Worm (Caenorhabditis elegans) whole organism, L1 larva: ENCODE measurements around the gene coa-3.

Experiments
- C16A3.4 ChIP-seq: fragments of 150-350 bp; optimal IDR thresholded peaks from 2 replicates; lab custom pipeline; 2014; ENCODE audit warnings: missing biosample characterization, missing genetic modification characterization
- C34B4.2 ChIP-seq: sonication (generic microtip); optimal IDR thresholded peaks from 2 replicates; lab custom pipeline; 2017; ENCODE audit warnings: mild to moderate bottlenecking, missing genetic modification characterization, missing compliant biosample characterization
- F16B12.6 ChIP-seq: fragments of 150-350 bp; optimal IDR thresholded peaks from 2 replicates; lab custom pipeline; 2014; ENCODE audit warnings: missing biosample characterization, missing genetic modification characterization
- Y116A8C.19 ChIP-seq: sonication (generic microtip); optimal IDR thresholded peaks from 2 replicates; lab custom pipeline; 2016; ENCODE audit warnings: missing compliant biosample characterization, missing genetic modification characterization, borderline replicate concordance
- aly-2 ChIP-seq: fragments of 150-350 bp; optimal IDR thresholded peaks from 2 replicates; lab custom pipeline; 2014; ENCODE audit warnings: missing biosample characterization, missing genetic modification characterization
- ceh-63 ChIP-seq: fragments of 200-800 bp; sonication (Bioruptor generic); optimal IDR thresholded peaks from 2 replicates; lab custom pipeline; 2018; ENCODE audit warnings: mild to moderate bottlenecking, missing genetic modification characterization, missing compliant biosample characterization
- ceh-8 ChIP-seq: fragments of 200-800 bp; sonication (Bioruptor generic); optimal IDR thresholded peaks from 2 replicates; lab custom pipeline; 2018; ENCODE audit warnings: mild to moderate bottlenecking, missing genetic modification characterization, moderate library complexity, missing compliant biosample characterization
- ceh-90 ChIP-seq: sonication (generic microtip); optimal IDR thresholded peaks from 2 replicates; lab custom pipeline; 2016; ENCODE audit warnings: missing genetic modification characterization, missing compliant biosample characterization
- ces-1 ChIP-seq: fragments of 150-350 bp; optimal IDR thresholded peaks from 2 replicates; lab custom pipeline; 2014; ENCODE audit warnings: missing biosample characterization, missing genetic modification reagents, missing genetic modification characterization
- dpl-1 ChIP-seq, 3 experiments: fragments of 150-350 bp in 2 of 3; sonication (generic microtip) in 1 of 3; optimal IDR thresholded peaks; 2 replicates each; lab custom pipeline; 2014 to 2017; ENCODE audit warnings: missing biosample characterization in 3 of 3, missing genetic modification characterization in 3 of 3, missing genetic modification reagents in 3 of 3
- efl-1 ChIP-seq, 4 experiments: fragments of 150-350 bp; optimal IDR thresholded peaks in 3 of 4; peaks in 1 of 4; 1 replicate in 1 of 4; 2 replicates in 3 of 4; lab custom pipeline; 2014; ENCODE audit warnings: missing biosample characterization in 2 of 4, missing genetic modification characterization in 2 of 4, missing genetic modification reagents in 2 of 4
- efl-3 ChIP-seq: fragments of 200-800 bp; sonication (Bioruptor generic); optimal IDR thresholded peaks from 2 replicates; lab custom pipeline; 2018; ENCODE audit warnings: mild to moderate bottlenecking, missing genetic modification characterization, missing compliant biosample characterization
- elt-2 ChIP-seq: sonication (generic microtip); optimal IDR thresholded peaks from 2 replicates; lab custom pipeline; 2016; ENCODE audit warnings: missing genetic modification characterization, mild to moderate bottlenecking, inconsistent platforms, missing compliant biosample characterization, missing genetic modification reagents
- elt-3 ChIP-seq, 6 experiments: fragments of 150-350 bp in 1 of 6; sonication (generic microtip); optimal IDR thresholded peaks; 2 replicates each; lab custom pipeline; 2017 to 2018; ENCODE audit warnings: missing biosample characterization in 6 of 6, missing genetic modification characterization in 6 of 6, inconsistent platforms in 1 of 6
- ets-5 ChIP-seq: fragments of 200-800 bp; sonication (Bioruptor generic); IDR thresholded peaks from 2 replicates; pipeline ENCODE4 v1.3.6; 2022; ENCODE audit warnings: missing genetic modification characterization, missing compliant biosample characterization
- fkh-10 ChIP-seq: sonication (generic microtip); optimal IDR thresholded peaks from 2 replicates; lab custom pipeline; 2017; ENCODE audit warnings: missing biosample characterization, missing genetic modification reagents, missing genetic modification characterization
- fkh-4 ChIP-seq: sonication (generic microtip); optimal IDR thresholded peaks from 2 replicates; lab custom pipeline; 2016; ENCODE audit warnings: missing compliant biosample characterization, missing genetic modification characterization, borderline replicate concordance
- fos-1 ChIP-seq: fragments of 150-350 bp; optimal IDR thresholded peaks from 2 replicates; lab custom pipeline; 2014; ENCODE audit warnings: missing biosample characterization, missing genetic modification characterization
- grh-1 ChIP-seq: fragments of 200-800 bp; sonication (Bioruptor generic); IDR thresholded peaks from 2 replicates; pipeline ENCODE4 v1.3.6; 2022; ENCODE audit warnings: missing genetic modification reagents, missing genetic modification characterization, missing compliant biosample characterization
- hlh-17 ChIP-seq: fragments of 200-800 bp; sonication (Bioruptor generic); optimal IDR thresholded peaks from 2 replicates; lab custom pipeline; 2018; ENCODE audit warnings: missing genetic modification characterization, mild to moderate bottlenecking, missing compliant biosample characterization, moderate library complexity, borderline replicate concordance
- irx-1 ChIP-seq: sonication (generic microtip); optimal IDR thresholded peaks from 2 replicates; lab custom pipeline; 2016; ENCODE audit warnings: missing genetic modification characterization, missing compliant biosample characterization
- isw-1 ChIP-seq: fragments of 200-800 bp; sonication (Bioruptor generic); IDR thresholded peaks from 2 replicates; pipeline ENCODE4 v1.3.6; 2022; ENCODE audit warnings: missing genetic modification characterization, missing compliant biosample characterization
- jun-1 ChIP-seq: fragments of 150-350 bp; optimal IDR thresholded peaks from 2 replicates; lab custom pipeline; 2014; ENCODE audit warnings: missing biosample characterization, missing genetic modification reagents, missing genetic modification characterization
- lin-14 ChIP-seq: fragments of 200-800 bp; sonication (Bioruptor generic); optimal IDR thresholded peaks from 2 replicates; lab custom pipeline; 2018; ENCODE audit warnings: mild to moderate bottlenecking, missing genetic modification characterization, moderate library complexity, missing compliant biosample characterization
- lin-15B ChIP-seq: fragments of 150-350 bp; sonication (generic microtip); optimal IDR thresholded peaks from 3 replicates; lab custom pipeline; 2014; ENCODE audit warnings: missing biosample characterization, missing genetic modification characterization
- mab-9 ChIP-seq: fragments of 200-800 bp; sonication (Bioruptor generic); IDR thresholded peaks from 2 replicates; pipeline ENCODE4 v1.3.6; 2022; ENCODE audit warnings: missing genetic modification reagents, missing genetic modification characterization, missing compliant biosample characterization
- mdl-1 ChIP-seq, 2 experiments: fragments of 150-350 bp; optimal IDR thresholded peaks; 2 replicates each; lab custom pipeline; 2014 to 2017; ENCODE audit warnings: missing biosample characterization in 2 of 2, missing genetic modification characterization in 2 of 2, inconsistent platforms in 1 of 2
- mep-1 ChIP-seq: fragments of 150-350 bp; optimal IDR thresholded peaks from 2 replicates; lab custom pipeline; 2014; ENCODE audit warnings: missing biosample characterization, missing genetic modification characterization
- nhr-11 ChIP-seq: fragments of 150-350 bp; optimal IDR thresholded peaks from 2 replicates; lab custom pipeline; 2014; ENCODE audit warnings: missing biosample characterization, missing genetic modification characterization
- nhr-12 ChIP-seq: sonication (generic microtip); optimal IDR thresholded peaks from 2 replicates; lab custom pipeline; 2017; ENCODE audit warnings: missing biosample characterization, missing genetic modification characterization
- nhr-20 ChIP-seq: sonication (generic microtip); optimal IDR thresholded peaks from 2 replicates; lab custom pipeline; 2016; ENCODE audit warnings: mild to moderate bottlenecking, missing genetic modification characterization, missing compliant biosample characterization
- nhr-71 ChIP-seq: sonication (generic microtip); optimal IDR thresholded peaks from 2 replicates; lab custom pipeline; 2016; ENCODE audit warnings: mild to moderate bottlenecking, missing genetic modification characterization, moderate library complexity, missing compliant biosample characterization
- nhr-76 ChIP-seq: sonication (generic microtip); optimal IDR thresholded peaks from 2 replicates; lab custom pipeline; 2017; ENCODE audit warnings: missing biosample characterization, missing genetic modification characterization
- nhr-77 ChIP-seq: fragments of 150-350 bp; optimal IDR thresholded peaks from 2 replicates; lab custom pipeline; 2014; ENCODE audit warnings: missing biosample characterization, missing genetic modification characterization
- nhr-90 ChIP-seq: sonication (generic microtip); optimal IDR thresholded peaks from 2 replicates; lab custom pipeline; 2016; ENCODE audit warnings: mild to moderate bottlenecking, missing genetic modification characterization, missing compliant biosample characterization; ENCODE audit not compliant: poor library complexity
- pax-3 ChIP-seq: fragments of 200-800 bp; sonication (Bioruptor generic); optimal IDR thresholded peaks from 2 replicates; lab custom pipeline; 2018; ENCODE audit warnings: mild to moderate bottlenecking, missing genetic modification characterization, moderate library complexity, missing compliant biosample characterization
- pqm-1 ChIP-seq: sonication (generic microtip); optimal IDR thresholded peaks from 3 replicates; lab custom pipeline; 2017; ENCODE audit warnings: missing biosample characterization, missing genetic modification characterization
- skn-1 ChIP-seq: fragments of 150-350 bp; optimal IDR thresholded peaks from 2 replicates; lab custom pipeline; 2014; ENCODE audit warnings: missing biosample characterization, missing genetic modification characterization
- snpc-4 ChIP-seq: fragments of 150-350 bp; optimal IDR thresholded peaks from 2 replicates; lab custom pipeline; 2014; ENCODE audit warnings: missing biosample characterization, missing genetic modification characterization
- snu-23 ChIP-seq: sonication (generic microtip); optimal IDR thresholded peaks from 2 replicates; lab custom pipeline; 2016; ENCODE audit warnings: missing genetic modification characterization, missing compliant biosample characterization
- sup-37 ChIP-seq: fragments of 200-800 bp; sonication (Bioruptor generic); optimal IDR thresholded peaks from 2 replicates; lab custom pipeline; 2018; ENCODE audit warnings: mild to moderate bottlenecking, missing genetic modification characterization, missing compliant biosample characterization
- unc-62 ChIP-seq: fragments of 150-350 bp; optimal IDR thresholded peaks from 2 replicates; lab custom pipeline; 2014; ENCODE audit warnings: missing biosample characterization, missing genetic modification reagents, missing genetic modification characterization
- unc-86 ChIP-seq: sonication (generic microtip); optimal IDR thresholded peaks from 2 replicates; lab custom pipeline; 2016; ENCODE audit warnings: missing genetic modification characterization, missing compliant biosample characterization
- vab-15 ChIP-seq: sonication (generic microtip); optimal IDR thresholded peaks from 2 replicates; lab custom pipeline; 2017; ENCODE audit warnings: missing genotype, mild to moderate bottlenecking, missing genetic modification characterization, missing compliant biosample characterization
- xbp-1 ChIP-seq: sonication (generic microtip); optimal IDR thresholded peaks from 2 replicates; lab custom pipeline; 2016; ENCODE audit warnings: missing genetic modification characterization, missing compliant biosample characterization
- zip-4 ChIP-seq: fragments of 200-800 bp; sonication (Bioruptor generic); optimal IDR thresholded peaks from 2 replicates; lab custom pipeline; 2018; ENCODE audit warnings: mild to moderate bottlenecking, missing genetic modification characterization, moderate library complexity, missing compliant biosample characterization
- ztf-4 ChIP-seq: fragments of 150-350 bp; optimal IDR thresholded peaks from 2 replicates; lab custom pipeline; 2014; ENCODE audit warnings: missing biosample characterization, missing genetic modification characterization

coa-3 gene

ce11 chrII:4603035-4603434, 602 bp upstream of the coa-3 start, which contains the start of gene F35D11.4 (continued):
- TF ChIP-seq fkh-4 (tag; lab: Kevin White, UChicago) (peak; percentile 77), grh-1 (GFP tag; lab: Robert Waterston, UW) (peak; percentile 66), efl-1 (optimal IDR thresholded peaks at IDR 0.05; lab: Kevin White, UChicago) (peak; percentile 94), efl-1 (GFP tag; optimal IDR thresholded peaks at IDR 0.05 in 1 of 2; lab: Kevin White, UChicago) (peak; percentile 91 to 99), unc-86 (tag; lab: Kevin White, UChicago) (peak; percentile 62), aly-2 (tag; lab: Kevin White, UChicago) (no peak), dpl-1 (GFP tag; optimal IDR thresholded peaks at IDR 0.05; lab: Kevin White, UChicago) (peak; percentile 89 to 94 (median 93)), fkh-10 (GFP tag; lab: Kevin White, UChicago) (peak; percentile 35), pax-3 (tag; lab: Kevin White, UChicago) (peak; percentile 87), nhr-11 (no peak), elt-2 (tag; lab: Kevin White, UChicago) (peak; percentile 90), C16A3.4 (tag; lab: Kevin White, UChicago) (peak; percentile 60), isw-1 (GFP tag; lab: Robert Waterston, UW) (peak; percentile 65; the same call in 1 of the 2 replicates), ceh-63 (GFP tag; lab: Kevin White, UChicago) (no peak), zip-4 (GFP tag; lab: Kevin White, UChicago) (peak; percentile 34), elt-3 (tag; optimal IDR thresholded peaks at IDR 0.05; lab: Kevin White, UChicago) (peak in 2 of 6 experiments; percentile 33 to 56), fos-1 (tag; lab: Kevin White, UChicago) (no peak), mep-1 (tag; lab: Kevin White, UChicago) (peak; percentile 67), nhr-12 (tag; lab: Kevin White, UChicago) (no peak), Y116A8C.19 (tag; lab: Kevin White, UChicago) (peak; percentile 49), nhr-71 (tag; lab: Kevin White, UChicago) (peak; percentile 90), F16B12.6 (peak; percentile 42), ets-5 (GFP tag; lab: Robert Waterston, UW) (no peak), mab-9 (GFP tag; lab: Robert Waterston, UW) (peak; percentile 45; the same call in 1 of the 2 replicates), sup-37 (peak; percentile 62), vab-15 (tag; lab: Kevin White, UChicago) (no peak), ztf-4 (tag; lab: Kevin White, UChicago) (peak; percentile 16), ceh-8 (GFP tag; lab: Kevin White, UChicago) (no peak), nhr-77 (tag; lab: Kevin White, UChicago) (peak; percentile 34), xbp-1 (tag; lab: Kevin White, UChicago) (peak; percentile 85), efl-3 (GFP tag; lab: Kevin White, UChicago) (no peak), unc-62 (no peak), ces-1 (no peak), hlh-17 (GFP tag; lab: Kevin White, UChicago) (no peak), jun-1 (tag; lab: Kevin White, UChicago) (no peak), nhr-90 (tag; lab: Kevin White, UChicago) (peak; percentile 91), snu-23 (GFP tag; lab: Kevin White, UChicago) (peak; percentile 87), lin-15B (tag; lab: Kevin White, UChicago) (peak; percentile 73), irx-1 (tag; lab: Kevin White, UChicago) (peak; percentile 81), lin-14 (peak; percentile 87), nhr-76 (tag; lab: Kevin White, UChicago) (no peak), pqm-1 (tag; lab: Kevin White, UChicago) (no peak), nhr-20 (peak; percentile 89), ceh-90 (tag; lab: Kevin White, UChicago) (peak; percentile 87), snpc-4 (peak; percentile 7), skn-1 (tag; lab: Kevin White, UChicago) (peak; percentile 5), mdl-1 (tag; optimal IDR thresholded peaks at IDR 0.05; lab: Kevin White, UChicago) (peak in 1 of 2 experiments; percentile 67), C34B4.2 (no peak)
